Worm (Caenorhabditis elegans) whole organism, midembryonic: ENCODE results near the gene Y75B7AL.2.

Experiments
- T22C8.4 ChIP-seq: fragments of 200-800 bp; sonication (Bioruptor generic); IDR thresholded peaks from 2 replicates; pipeline ENCODE4 v1.3.6; 2022; ENCODE audit warnings: missing genetic modification characterization, missing compliant biosample characterization
- flt-1 ChIP-seq: fragments of 200-800 bp; sonication (Bioruptor generic); IDR thresholded peaks from 2 replicates; pipeline ENCODE4 v1.3.6; 2022; ENCODE audit warnings: missing genetic modification characterization, missing compliant biosample characterization
- med-1 ChIP-seq: sonication (generic microtip); optimal IDR thresholded peaks from 2 replicates; lab custom pipeline; 2017; ENCODE audit warnings: missing genetic modification characterization, mild to moderate bottlenecking, missing compliant biosample characterization, antibody characterized with exemption, missing genetic modification reagents; ENCODE audit not compliant: insufficient read depth
- ztf-23 ChIP-seq: fragments of 200-800 bp; sonication (Bioruptor generic); IDR thresholded peaks from 2 replicates; pipeline ENCODE4 v1.3.6; 2022; ENCODE audit warnings: missing genetic modification reagents, missing genetic modification characterization, missing compliant biosample characterization
- ztf-29 ChIP-seq: fragments of 200-800 bp; sonication (Bioruptor generic); IDR thresholded peaks from 2 replicates; pipeline ENCODE4 v1.3.6; 2022; ENCODE audit warnings: missing genetic modification reagents, missing genetic modification characterization, missing compliant biosample characterization

- TF ChIP-seq flt-1 (no peak), T22C8.4 (GFP tag; lab: Robert Waterston, UW) (no peak), med-1 (GFP tag; lab: Kevin White, UChicago) (no peak), ztf-29 (GFP tag; lab: Robert Waterston, UW) (no peak), ztf-23 (no peak)
Observed at ce11 chrV:1351826-1352225, 6.1 kb downstream of the Y75B7AL.2 start, which contains the start of gene glb-33.
